Worm (Caenorhabditis elegans): ENCODE measurements around the gene ZK899.3.
A peak's percentile ranks its signal among the peaks of the same experiment; 100 is the strongest.

The ZK899.3 gene

ce11 chrX:9417326-9417725 is 35.6 kb upstream of the ZK899.3 start:
- TF ChIP-seq unc-62 (GFP tag; optimal IDR thresholded peaks at IDR 0.05 in 1 of 2) (peak in 1 of 2 experiments; percentile 91), unc-62 (tag; optimal IDR thresholded peaks at IDR 0.05) (no peak), ctbp-1 (GFP tag; IDR thresholded peaks at IDR 0.05) (no peak)

ce11 chrX:9417948-9418347 is 35.0 kb upstream of the ZK899.3 start:
- TF ChIP-seq dmd-8 (GFP tag; IDR thresholded peaks at IDR 0.05) (no peak), arid-1 (GFP tag; conservative IDR thresholded peaks at IDR 0.05) (no peak), snpc-1.2 (GFP tag; IDR thresholded peaks at IDR 0.05) (no peak), mdl-1 (tag; optimal IDR thresholded peaks at IDR 0.05) (no peak), unc-62 (GFP tag; optimal IDR thresholded peaks at IDR 0.05 in 1 of 2) (no peak), unc-62 (tag; optimal IDR thresholded peaks at IDR 0.05) (no peak), ces-1 (GFP tag; optimal IDR thresholded peaks at IDR 0.05) (no peak)

- TF ChIP-seq daf-16 (GFP tag; optimal IDR thresholded peaks at IDR 0.05) (no peak), daf-16 (tag; optimal IDR thresholded peaks at IDR 0.05) (peak; percentile 95), ztf-11 (tag; optimal IDR thresholded peaks at IDR 0.05) (no peak), sdz-12 (GFP tag; optimal IDR thresholded peaks at IDR 0.05) (no peak), saeg-2 (GFP tag; IDR thresholded peaks at IDR 0.05) (no peak), dmd-6 (GFP tag; IDR thresholded peaks at IDR 0.05) (peak; percentile 42), dve-1 (tag; optimal IDR thresholded peaks at IDR 0.05; ENCODE audit: insufficient read depth) (peak; percentile 76), ctbp-1 (GFP tag; IDR thresholded peaks at IDR 0.05) (no peak), madf-9 (GFP tag; conservative IDR thresholded peaks at IDR 0.05) (no peak), dpl-1 (GFP tag; optimal IDR thresholded peaks at IDR 0.05) (no peak), mep-1 (tag; optimal IDR thresholded peaks at IDR 0.05) (peak; percentile 35), zag-1 (tag; optimal IDR thresholded peaks at IDR 0.05) (no peak), pqm-1 (tag; optimal IDR thresholded peaks at IDR 0.05) (peak; percentile 63), php-3 (GFP tag; IDR thresholded peaks at IDR 0.05) (peak; percentile 96), snpc-1.2 (GFP tag; IDR thresholded peaks at IDR 0.05) (no peak), dmd-8 (GFP tag; IDR thresholded peaks at IDR 0.05) (no peak), aha-1 (tag) (no peak), unc-130 (GFP tag; optimal IDR thresholded peaks at IDR 0.05) (no peak), F49E8.2 (tag; optimal IDR thresholded peaks at IDR 0.05; ENCODE audit: borderline replicate concordance) (no peak), F10B5.3 (tag; optimal IDR thresholded peaks at IDR 0.05) (no peak), spr-1 (tag; optimal IDR thresholded peaks at IDR 0.05) (no peak), nhr-111 (GFP tag; optimal IDR thresholded peaks at IDR 0.05) (no peak), F37D6.2 (tag; optimal IDR thresholded peaks at IDR 0.05) (no peak), dmd-9 (GFP tag; IDR thresholded peaks at IDR 0.05) (no peak), nhr-28 (tag; optimal IDR thresholded peaks at IDR 0.05) (peak; percentile 97), zfp-2 (tag; optimal IDR thresholded peaks at IDR 0.05) (no peak), nhr-11 (tag; optimal IDR thresholded peaks at IDR 0.05) (no peak), ceh-62 (tag; optimal IDR thresholded peaks at IDR 0.05) (no peak), duxl-1 (tag; optimal IDR thresholded peaks at IDR 0.05; ENCODE audit: poor library complexity) (no peak), lin-13 (GFP tag; optimal IDR thresholded peaks at IDR 0.05) (no peak), madf-5 (GFP tag; IDR thresholded peaks at IDR 0.05) (no peak), mes-2 (tag; optimal IDR thresholded peaks at IDR 0.05; ENCODE audit: poor library complexity, severe bottlenecking) (no peak), F26F4.8 (GFP tag; conservative IDR thresholded peaks at IDR 0.05) (no peak), hlh-11 (tag; optimal IDR thresholded peaks at IDR 0.05) (peak; percentile 47), nhr-76 (tag; optimal IDR thresholded peaks at IDR 0.05) (no peak), arid-1 (GFP tag; conservative IDR thresholded peaks at IDR 0.05) (no peak), skn-1 (tag; optimal IDR thresholded peaks at IDR 0.05) (no peak), tra-1 (GFP tag; IDR thresholded peaks at IDR 0.05) (no peak), nhr-42 (GFP tag; IDR thresholded peaks at IDR 0.05) (no peak), ceh-20 (GFP tag; IDR thresholded peaks at IDR 0.05) (peak; percentile 44; the same call in 1 of the 2 replicates), D1046.2 (GFP tag; IDR thresholded peaks at IDR 0.05) (no peak), lin-29 (GFP tag; IDR thresholded peaks at IDR 0.05) (no peak), aly-2 (tag; optimal IDR thresholded peaks at IDR 0.05) (no peak), snpc-4 (tag; optimal IDR thresholded peaks at IDR 0.05) (no peak), zip-11 (GFP tag; IDR thresholded peaks at IDR 0.05) (no peak)
Observed at ce11 chrX:9428059-9428458, 24.9 kb upstream of the ZK899.3 start, which contains the start of gene B0272.4. B0272.4 (plus strand) TSS chrX:9428431.

Data from whole organism, L4 larva.